Fruit fly (Drosophila melanogaster) whole organism, pupa: Measurements from ENCODE around the gene Cyt-c1.

ENCODE experiments used
- CG10348 ChIP-seq: fragments of 200-800 bp; sonication (Bioruptor generic); IDR thresholded peaks from 2 replicates; pipeline ENCODE4 v1.3.6; 2022; ENCODE audit warnings: missing biosample characterization, missing genetic modification characterization
- CG12605 ChIP-seq: fragments of 200-800 bp; sonication (Bioruptor generic); IDR thresholded peaks from 2 replicates; pipeline ENCODE4 v1.3.6; 2022; ENCODE audit warnings: missing biosample characterization, missing genetic modification characterization
- CG15710 ChIP-seq: fragments of 200-800 bp; sonication (Bioruptor generic); optimal IDR thresholded peaks from 2 replicates; lab custom pipeline; 2018; ENCODE audit warnings: missing biosample characterization, mild to moderate bottlenecking, missing genetic modification characterization, moderate library complexity
- CG17806 ChIP-seq: fragments of 200-800 bp; sonication (Bioruptor generic); optimal IDR thresholded peaks from 2 replicates; lab custom pipeline; 2018; ENCODE audit warnings: missing biosample characterization, mild to moderate bottlenecking, missing genetic modification characterization, moderate library complexity
- CG32121 ChIP-seq: fragments of 200-800 bp; sonication (Bioruptor generic); IDR thresholded peaks from 2 replicates; pipeline ENCODE4 v1.3.6; 2022; ENCODE audit warnings: missing biosample characterization, missing genetic modification characterization
- CG34367 ChIP-seq: fragments of 200-800 bp; sonication (Bioruptor generic); optimal IDR thresholded peaks from 2 replicates; lab custom pipeline; 2018; ENCODE audit warnings: missing biosample characterization, mild to moderate bottlenecking, missing genetic modification characterization
- D1 ChIP-seq: fragments of 200-800 bp; sonication (Bioruptor generic); optimal IDR thresholded peaks from 2 replicates; lab custom pipeline; 2018; ENCODE audit warnings: missing biosample characterization, mild to moderate bottlenecking, missing genetic modification characterization, moderate library complexity
- EcR ChIP-seq: fragments of 200-800 bp; sonication (Bioruptor generic); optimal IDR thresholded peaks from 3 replicates; lab custom pipeline; 2019; ENCODE audit warnings: missing biosample characterization, missing genetic modification characterization, mild to moderate bottlenecking, moderate library complexity, missing genetic modification reagents
- Ets98B ChIP-seq: fragments of 200-800 bp; sonication (Bioruptor generic); IDR thresholded peaks from 2 replicates; pipeline ENCODE4 v1.3.6; 2022; ENCODE audit warnings: missing biosample characterization, missing genetic modification characterization
- Pif1A ChIP-seq: fragments of 200-800 bp; sonication (Bioruptor generic); optimal IDR thresholded peaks from 3 replicates; lab custom pipeline; 2016; ENCODE audit warnings: missing biosample characterization, missing genetic modification characterization
- Pif1B ChIP-seq: fragments of 200-800 bp; sonication (Bioruptor generic); optimal IDR thresholded peaks from 3 replicates; lab custom pipeline; 2016; ENCODE audit warnings: missing biosample characterization, missing genetic modification characterization
- Snoo ChIP-seq: fragments of 200-800 bp; sonication (Bioruptor generic); optimal IDR thresholded peaks from 3 replicates; lab custom pipeline; 2017; ENCODE audit warnings: missing biosample characterization, mild to moderate bottlenecking, missing genetic modification characterization, inconsistent platforms
- fd96Ca ChIP-seq: fragments of 200-800 bp; sonication (Bioruptor generic); IDR thresholded peaks from 3 replicates; pipeline ENCODE4 v1.3.6; 2022; ENCODE audit warnings: missing biosample characterization, missing genetic modification characterization
- rn ChIP-seq: fragments of 200-800 bp; sonication (Bioruptor generic); IDR thresholded peaks from 2 replicates; pipeline ENCODE4 v1.3.6; 2022; ENCODE audit warnings: missing biosample characterization, missing genetic modification characterization

DNA sequence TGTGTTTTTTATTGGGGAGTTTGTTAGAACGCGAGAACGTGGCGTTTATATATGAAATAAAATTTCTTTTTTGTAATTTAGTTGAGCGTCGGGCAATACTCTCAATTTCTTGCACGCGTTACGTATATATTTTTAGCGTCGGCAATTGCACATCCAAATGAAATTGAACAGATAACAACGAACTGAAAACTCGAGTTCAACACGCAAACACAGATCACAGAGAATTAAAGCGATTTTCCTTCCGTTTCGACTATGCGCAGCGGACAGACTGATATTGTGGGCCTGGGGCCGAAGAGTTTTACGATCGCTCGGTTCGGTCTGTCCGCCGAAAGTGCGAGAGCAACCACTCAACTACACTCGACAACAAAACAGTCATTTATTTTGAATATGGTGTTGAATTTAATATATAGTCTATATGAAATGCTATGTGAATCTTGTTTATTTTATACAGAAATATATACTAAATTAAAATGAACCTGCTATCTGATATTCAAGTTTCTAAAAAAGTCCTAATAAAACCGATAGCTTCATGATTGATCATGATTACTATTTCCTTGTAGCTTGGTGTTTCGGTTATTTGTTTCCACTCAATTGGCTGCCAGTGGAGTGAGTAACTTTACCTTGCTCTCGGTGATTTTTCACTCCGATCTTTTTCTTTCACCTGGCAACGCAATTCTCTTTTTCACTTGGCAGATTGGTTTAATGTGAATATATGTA lies 4.8 kb upstream of the Cyt-c1 start, which contains the start of gene CG46456:
- TF ChIP-seq Pif1B (GFP tag; lab: Kevin White, UChicago) (peak; percentile 89), CG34367 (peak; percentile 94), fd96Ca (peak; percentile 84), CG32121 (GFP tag; lab: Robert Waterston, UW) (peak; percentile 96), CG15710 (tag; lab: Kevin White, UChicago) (peak; percentile 93), CG12605 (GFP tag; lab: Robert Waterston, UW) (peak; percentile 93), CG17806 (tag; lab: Kevin White, UChicago) (peak; percentile 95), rn (GFP tag; lab: Robert Waterston, UW) (peak; percentile 71), Pif1A (peak; percentile 88), CG10348 (GFP tag; lab: Robert Waterston, UW) (peak; percentile 49; the same call in 1 of the 2 replicates), D1 (tag; lab: Kevin White, UChicago) (peak; percentile 89), Snoo (tag; lab: Kevin White, UChicago) (peak; percentile 95), Ets98B (GFP tag; lab: Robert Waterston, UW) (peak; percentile 93), EcR (GFP tag; lab: Kevin White, UChicago) (peak; percentile 85)
